Fruit fly (Drosophila melanogaster) whole organism, embryonic: ENCODE measurements around the gene SMC5.

ENCODE experiments used
- ATbp ChIP-seq: fragments of 200-800 bp; sonication (Bioruptor generic); optimal IDR thresholded peaks from 2 replicates; lab custom pipeline; 2017; ENCODE audit warnings: missing biosample characterization, mild to moderate bottlenecking, missing genetic modification characterization, missing genetic modification reagents
- Ada2b ChIP-seq: fragments of 200-800 bp; sonication (Bioruptor generic); IDR thresholded peaks from 2 replicates; pipeline ENCODE4 v1.3.6; 2022; ENCODE audit warnings: missing biosample characterization, missing genetic modification characterization
- Antp ChIP-seq: fragments of 200-800 bp; sonication (Bioruptor generic); optimal IDR thresholded peaks from 3 replicates; lab custom pipeline; 2016; ENCODE audit warnings: missing biosample characterization, missing genetic modification characterization
- Atf6 ChIP-seq: fragments of 200-800 bp; sonication (Bioruptor generic); IDR thresholded peaks from 2 replicates; pipeline ENCODE4 v1.3.6; 2022; ENCODE audit warnings: missing biosample characterization, missing genetic modification characterization
- CG10267 ChIP-seq: fragments of 200-800 bp; sonication (Bioruptor generic); optimal IDR thresholded peaks from 2 replicates; lab custom pipeline; 2018; ENCODE audit warnings: missing biosample characterization, mild to moderate bottlenecking, missing genetic modification characterization, moderate library complexity
- CG10654 ChIP-seq: fragments of 200-800 bp; sonication (Bioruptor generic); optimal IDR thresholded peaks from 2 replicates; lab custom pipeline; 2016; ENCODE audit warnings: missing biosample characterization, missing genetic modification characterization
- CG11560 ChIP-seq: fragments of 200-800 bp; sonication (Bioruptor generic); IDR thresholded peaks from 3 replicates; pipeline ENCODE4 v1.3.6; 2022; ENCODE audit warnings: missing biosample characterization, missing genetic modification characterization
- CG1529 ChIP-seq: fragments of 200-800 bp; sonication (Bioruptor generic); optimal IDR thresholded peaks from 3 replicates; lab custom pipeline; 2018; ENCODE audit warnings: missing biosample characterization, missing genetic modification characterization
- CG16815 ChIP-seq: fragments of 200-800 bp; sonication (Bioruptor generic); optimal IDR thresholded peaks from 3 replicates; lab custom pipeline; 2017; ENCODE audit warnings: missing biosample characterization, mild to moderate bottlenecking, missing genetic modification characterization
- CG17186 ChIP-seq: fragments of 200-800 bp; sonication (Bioruptor generic); optimal IDR thresholded peaks from 3 replicates; lab custom pipeline; 2017; ENCODE audit warnings: missing biosample characterization, missing genetic modification reagents, missing genetic modification characterization
- CG1792 ChIP-seq: fragments of 200-800 bp; sonication (Bioruptor generic); optimal IDR thresholded peaks from 2 replicates; lab custom pipeline; 2016; ENCODE audit warnings: missing biosample characterization, missing genetic modification characterization
- CG18619 ChIP-seq: fragments of 200-800 bp; sonication (Bioruptor generic); optimal IDR thresholded peaks from 3 replicates; lab custom pipeline; 2017; ENCODE audit warnings: missing biosample characterization, mild to moderate bottlenecking, missing genetic modification characterization
- CG2116 ChIP-seq: fragments of 200-800 bp; sonication (Bioruptor generic); optimal IDR thresholded peaks from 3 replicates; lab custom pipeline; 2018; ENCODE audit warnings: missing biosample characterization, mild to moderate bottlenecking, missing genetic modification characterization
- CG4820 ChIP-seq: fragments of 200-800 bp; sonication (Bioruptor generic); optimal IDR thresholded peaks from 3 replicates; lab custom pipeline; 2016; ENCODE audit warnings: missing biosample characterization, missing genetic modification characterization
- D19A ChIP-seq: fragments of 200-800 bp; optimal IDR thresholded peaks from 3 replicates; lab custom pipeline; 2019; ENCODE audit warnings: missing biosample characterization, mild to moderate bottlenecking, missing genetic modification characterization, moderate library complexity
- E2f1 ChIP-seq: fragments of 200-800 bp; sonication (Bioruptor generic); IDR thresholded peaks from 2 replicates; pipeline ENCODE4 v1.3.6; 2022; ENCODE audit warnings: missing biosample characterization, missing genetic modification characterization
- Fer1 ChIP-seq: fragments of 200-800 bp; sonication (Bioruptor generic); optimal IDR thresholded peaks from 2 replicates; lab custom pipeline; 2017; ENCODE audit warnings: missing biosample characterization, mild to moderate bottlenecking, missing genetic modification characterization
- Fer2 ChIP-seq: fragments of 200-800 bp; sonication (Bioruptor generic); optimal IDR thresholded peaks from 2 replicates; lab custom pipeline; 2018; ENCODE audit warnings: missing biosample characterization, mild to moderate bottlenecking, missing genetic modification characterization, moderate library complexity
- GATAe ChIP-seq: fragments of 200-800 bp; sonication (Bioruptor generic); conservative IDR thresholded peaks from 2 replicates; pipeline ENCODE4 v1.3.6; 2022; ENCODE audit warnings: missing biosample characterization, missing genetic modification characterization
- Hr3 ChIP-seq: fragments of 200-800 bp; sonication (Bioruptor generic); optimal IDR thresholded peaks from 3 replicates; lab custom pipeline; 2016; ENCODE audit warnings: missing biosample characterization, missing genetic modification characterization
- Hr78 ChIP-seq, 2 experiments: fragments of 200-800 bp in 1 of 2; fragments of >200 bp in 1 of 2; sonication (Bioruptor generic) in 1 of 2; optimal IDR thresholded peaks; 2 replicates each; lab custom pipeline; 2017 to 2019; ENCODE audit warnings: missing biosample characterization in 2 of 2, missing genetic modification characterization in 2 of 2, mild to moderate bottlenecking in 1 of 2, moderate library complexity in 1 of 2
- Kr ChIP-seq: fragments of 200-800 bp; sonication (Bioruptor generic); optimal IDR thresholded peaks from 2 replicates; lab custom pipeline; 2017; ENCODE audit warnings: missing biosample characterization, mild to moderate bottlenecking, missing genetic modification characterization
- Nf-YC ChIP-seq: fragments of 200-800 bp; optimal IDR thresholded peaks from 3 replicates; lab custom pipeline; 2019; ENCODE audit warnings: missing biosample characterization, mild to moderate bottlenecking, missing genetic modification characterization, moderate library complexity
- Optix ChIP-seq: fragments of 200-800 bp; sonication (Bioruptor generic); IDR thresholded peaks from 3 replicates; pipeline ENCODE4 v1.3.6; 2022; ENCODE audit warnings: missing biosample characterization, missing genetic modification characterization
- Ptx1 ChIP-seq: fragments of 200-800 bp; sonication (Bioruptor generic); IDR thresholded peaks from 2 replicates; pipeline ENCODE4 v1.3.6; 2022; ENCODE audit warnings: missing biosample characterization, missing genetic modification characterization
- Six4 ChIP-seq: fragments of 200-800 bp; sonication (Bioruptor generic); optimal IDR thresholded peaks from 2 replicates; lab custom pipeline; 2016; ENCODE audit warnings: missing biosample characterization, missing genetic modification characterization
- Stat92E ChIP-seq, 3 experiments: fragments of >200 bp in 2 of 3; fragments of 200-800 bp in 1 of 3; sonication (Bioruptor generic) in 1 of 3; optimal IDR thresholded peaks; 2 replicates each; lab custom pipeline; 2017 to 2019; ENCODE audit warnings: missing biosample characterization in 3 of 3, missing genetic modification characterization in 3 of 3, mild to moderate bottlenecking in 1 of 3, moderate library complexity in 1 of 3
- ab ChIP-seq: fragments of 200-800 bp; sonication (Bioruptor generic); optimal IDR thresholded peaks from 2 replicates; lab custom pipeline; 2016; ENCODE audit warnings: missing biosample characterization, missing genetic modification characterization
- abd-A ChIP-seq: fragments of 200-800 bp; sonication (Bioruptor generic); optimal IDR thresholded peaks from 3 replicates; lab custom pipeline; 2019; ENCODE audit warnings: missing biosample characterization, mild to moderate bottlenecking, missing genetic modification characterization, moderate library complexity
- ac ChIP-seq: fragments of 200-800 bp; sonication (Bioruptor generic); optimal IDR thresholded peaks from 3 replicates; lab custom pipeline; 2017; ENCODE audit warnings: missing biosample characterization, mild to moderate bottlenecking, missing genetic modification characterization
- amos ChIP-seq: fragments of 200-800 bp; sonication (Bioruptor generic); IDR thresholded peaks from 2 replicates; pipeline ENCODE4 v1.3.6; 2022; ENCODE audit warnings: missing biosample characterization, missing genetic modification characterization; ENCODE audit not compliant: partially characterized antibody
- ash1 ChIP-seq: fragments of 200-800 bp; sonication (Bioruptor generic); optimal IDR thresholded peaks from 2 replicates; lab custom pipeline; 2018; ENCODE audit warnings: missing biosample characterization, mild to moderate bottlenecking, missing genetic modification characterization
- chn ChIP-seq: fragments of 200-800 bp; sonication (Bioruptor generic); optimal IDR thresholded peaks from 2 replicates; lab custom pipeline; 2016; ENCODE audit warnings: missing biosample characterization, missing genetic modification characterization
- croc ChIP-seq: fragments of 200-800 bp; sonication (Bioruptor generic); conservative IDR thresholded peaks from 3 replicates; pipeline ENCODE4 v1.3.6; 2022; ENCODE audit warnings: missing biosample characterization, missing genetic modification characterization
- disco-r ChIP-seq: fragments of 200-800 bp; sonication (Bioruptor generic); optimal IDR thresholded peaks from 2 replicates; lab custom pipeline; 2016; ENCODE audit warnings: missing biosample characterization, missing genetic modification characterization
- dmrt11E ChIP-seq: fragments of 200-800 bp; sonication (Bioruptor generic); optimal IDR thresholded peaks from 3 replicates; lab custom pipeline; 2018; ENCODE audit warnings: missing biosample characterization, mild to moderate bottlenecking, missing genetic modification characterization, moderate library complexity
- dmrt99B ChIP-seq: fragments of 200-800 bp; sonication (Bioruptor generic); optimal IDR thresholded peaks from 2 replicates; lab custom pipeline; 2018; ENCODE audit warnings: missing biosample characterization, mild to moderate bottlenecking, missing genetic modification characterization, moderate library complexity
- esg ChIP-seq: fragments of 200-800 bp; sonication (Bioruptor generic); conservative IDR thresholded peaks from 2 replicates; pipeline ENCODE4 v1.3.6; 2022; ENCODE audit warnings: missing biosample characterization, missing genetic modification characterization
- fru ChIP-seq: fragments of >200 bp; optimal IDR thresholded peaks from 2 replicates; lab custom pipeline; 2017
- grn ChIP-seq: fragments of 200-800 bp; sonication (Bioruptor generic); optimal IDR thresholded peaks from 3 replicates; lab custom pipeline; 2017; ENCODE audit warnings: missing biosample characterization, missing genetic modification characterization
- jigr1 ChIP-seq: fragments of 200-800 bp; sonication (Bioruptor generic); IDR thresholded peaks from 3 replicates; pipeline ENCODE4 v1.3.6; 2022; ENCODE audit warnings: missing biosample characterization, missing genetic modification characterization
- kah ChIP-seq: fragments of 200-800 bp; sonication (Bioruptor generic); optimal IDR thresholded peaks from 2 replicates; lab custom pipeline; 2018; ENCODE audit warnings: missing biosample characterization, mild to moderate bottlenecking, missing genetic modification characterization
- lbe ChIP-seq: fragments of 200-800 bp; sonication (Bioruptor generic); optimal IDR thresholded peaks from 2 replicates; lab custom pipeline; 2016; ENCODE audit warnings: missing biosample characterization, mild to moderate bottlenecking, missing genetic modification characterization
- lola ChIP-seq, 3 experiments: fragments of >200 bp in 2 of 3; fragments of 200-800 bp in 1 of 3; sonication (Bioruptor generic) in 1 of 3; optimal IDR thresholded peaks; 2 replicates each; lab custom pipeline; 2017 to 2019; ENCODE audit warnings: missing biosample characterization in 3 of 3, missing genetic modification characterization in 3 of 3, mild to moderate bottlenecking in 1 of 3, moderate library complexity in 1 of 3
- nau ChIP-seq: fragments of 200-800 bp; sonication (Bioruptor generic); optimal IDR thresholded peaks from 3 replicates; lab custom pipeline; 2017; ENCODE audit warnings: missing biosample characterization, mild to moderate bottlenecking, missing genetic modification characterization, missing genetic modification reagents
- peb ChIP-seq: fragments of 200-800 bp; sonication (Bioruptor generic); IDR thresholded peaks from 2 replicates; pipeline ENCODE4 v1.3.6; 2022; ENCODE audit warnings: missing biosample characterization, missing genetic modification characterization
- pita ChIP-seq: fragments of 200-800 bp; sonication (Bioruptor generic); optimal IDR thresholded peaks from 2 replicates; lab custom pipeline; 2017; ENCODE audit warnings: missing biosample characterization, mild to moderate bottlenecking, missing genetic modification characterization
- pros ChIP-seq: fragments of 200-800 bp; sonication (Bioruptor generic); optimal IDR thresholded peaks from 3 replicates; lab custom pipeline; 2019; ENCODE audit warnings: missing biosample characterization, mild to moderate bottlenecking, missing genetic modification characterization, moderate library complexity
- sim ChIP-seq: fragments of 200-800 bp; sonication (Bioruptor generic); IDR thresholded peaks from 2 replicates; pipeline ENCODE4 v1.3.6; 2022; ENCODE audit warnings: missing biosample characterization, missing genetic modification characterization
- sug ChIP-seq: fragments of 200-800 bp; optimal IDR thresholded peaks from 2 replicates; lab custom pipeline; 2019; ENCODE audit warnings: missing biosample characterization, mild to moderate bottlenecking, missing genetic modification characterization, moderate library complexity
- toy ChIP-seq: fragments of 200-800 bp; sonication (Bioruptor generic); IDR thresholded peaks from 2 replicates; pipeline ENCODE4 v1.3.6; 2022; ENCODE audit warnings: missing biosample characterization, missing genetic modification characterization

SMC5 gene

DNA sequence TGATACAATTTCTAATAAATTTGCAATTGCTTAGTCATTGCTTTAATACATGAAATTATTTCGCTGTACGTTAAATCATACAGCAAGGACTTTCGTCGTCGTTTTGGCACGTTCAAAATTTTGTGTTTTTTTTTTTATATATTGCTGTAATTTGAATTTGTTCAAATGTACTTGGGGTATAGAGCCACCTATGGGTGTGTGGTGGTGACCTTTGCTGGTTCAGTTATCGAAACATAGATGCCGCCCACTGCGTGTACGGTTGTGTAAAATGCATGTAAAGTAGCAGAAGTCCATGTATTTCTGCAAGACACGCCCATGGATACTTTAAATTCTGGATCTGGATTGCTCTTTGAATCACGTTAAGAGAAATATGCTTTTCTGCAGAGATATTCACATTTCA is 35.3 kb downstream of the SMC5 start (continued):
- TF ChIP-seq grn, result no peak
- TF ChIP-seq sim, result no peak
- TF ChIP-seq CG18619, result peak; percentile 4
- no peak for TF ChIP-seq jigr1 (GFP tag; lab: Robert Waterston, UW)
- no peak for TF ChIP-seq ATbp (GFP tag; lab: Kevin White, UChicago)
- peak; percentile 69 for TF ChIP-seq Antp (GFP tag; lab: Kevin White, UChicago)
- no peak for TF ChIP-seq Kr (GFP tag; lab: Kevin White, UChicago)
- TF ChIP-seq Fer2 (tag; lab: Kevin White, UChicago), result no peak
- peak; percentile 76 for TF ChIP-seq amos
- peak in 1 of 2 experiments; percentile 98 for TF ChIP-seq Hr78 (GFP tag; optimal IDR thresholded peaks at IDR 0.05; lab: Kevin White, UChicago)
- TF ChIP-seq CG4820 (GFP tag; lab: Kevin White, UChicago), result peak; percentile 52
- no peak for TF ChIP-seq D19A (tag; lab: Kevin White, UChicago)
- peak; percentile 54 for TF ChIP-seq chn (GFP tag; lab: Kevin White, UChicago)
- no peak for TF ChIP-seq nau (GFP tag; lab: Kevin White, UChicago)
- TF ChIP-seq Six4 (GFP tag; lab: Kevin White, UChicago), result peak; percentile 26
- TF ChIP-seq Ada2b (GFP tag; lab: Robert Waterston, UW), result 0 out of 2 replicates have a peak, but pooled peaks have one; percentile 16
- no peak for TF ChIP-seq CG17186 (GFP tag; lab: Kevin White, UChicago)
- TF ChIP-seq GATAe, result no peak
- no peak for TF ChIP-seq fru (lab: Kevin White, UChicago)
- TF ChIP-seq lola (GFP tag; optimal IDR thresholded peaks at IDR 0.05; lab: Kevin White, UChicago), result peak in 1 of 3 experiments; percentile 13
- TF ChIP-seq Fer1 (GFP tag; lab: Kevin White, UChicago), result no peak
- TF ChIP-seq pros (GFP tag; lab: Kevin White, UChicago), result no peak
- peak; percentile 31 for TF ChIP-seq dmrt11E (tag; lab: Kevin White, UChicago)
- TF ChIP-seq dmrt99B, result no peak
- TF ChIP-seq CG2116 (GFP tag; lab: Kevin White, UChicago), result no peak
- no peak for TF ChIP-seq abd-A (tag; lab: Kevin White, UChicago)
- TF ChIP-seq lbe (GFP tag; lab: Kevin White, UChicago), result no peak
- peak; percentile 63 for TF ChIP-seq Nf-YC (tag; lab: Kevin White, UChicago)
- no peak for TF ChIP-seq kah (GFP tag; lab: Kevin White, UChicago)
- peak; percentile 50 for TF ChIP-seq CG10654 (GFP tag; lab: Kevin White, UChicago)
- TF ChIP-seq CG11560 (tag; lab: Robert Waterston, UW), result no peak; the same call in 2 of the 3 replicates
- no peak for TF ChIP-seq Optix (GFP tag; lab: Robert Waterston, UW)
- TF ChIP-seq CG10267 (tag; lab: Kevin White, UChicago), result peak; percentile 54
- TF ChIP-seq E2f1, result peak; percentile 67; the same call in 1 of the 2 replicates
- no peak for TF ChIP-seq ac (GFP tag; lab: Kevin White, UChicago)
- peak; percentile 50 for TF ChIP-seq pita (GFP tag; lab: Kevin White, UChicago)
- peak; percentile 81 for TF ChIP-seq Hr3 (GFP tag; lab: Kevin White, UChicago)
- TF ChIP-seq peb, result no peak
- TF ChIP-seq ash1 (GFP tag; lab: Kevin White, UChicago), result peak; percentile 1
- TF ChIP-seq Atf6 (GFP tag; lab: Robert Waterston, UW), result no peak
- TF ChIP-seq disco-r (GFP tag; lab: Kevin White, UChicago), result peak; percentile 28
- peak in 1 of 3 experiments; percentile 18 for TF ChIP-seq Stat92E (GFP tag; optimal IDR thresholded peaks at IDR 0.05; lab: Kevin White, UChicago)
- no peak for TF ChIP-seq CG1529 (GFP tag; lab: Kevin White, UChicago)
- no peak for TF ChIP-seq sug
- TF ChIP-seq toy (GFP tag; lab: Robert Waterston, UW), result no peak
- TF ChIP-seq esg (GFP tag; lab: Robert Waterston, UW), result no peak
- TF ChIP-seq croc (GFP tag; lab: Robert Waterston, UW), result 0 out of 3 replicates have a peak, but pooled peaks have one; percentile 18
- TF ChIP-seq CG16815 (GFP tag; lab: Kevin White, UChicago), result peak; percentile 33
- TF ChIP-seq CG1792, result peak; percentile 44
- TF ChIP-seq Ptx1 (GFP tag; lab: Robert Waterston, UW), result no peak
- TF ChIP-seq ab, result no peak
